Worm (Caenorhabditis elegans) whole organism, late embryonic: ENCODE measurements around the gene C05C12.5.

Source experiments
- C08G9.2 ChIP-seq: sonication (generic microtip); optimal IDR thresholded peaks from 2 replicates; lab custom pipeline; 2016; ENCODE audit warnings: mild to moderate bottlenecking, missing genetic modification characterization, moderate library complexity, missing compliant biosample characterization
- C38D4.7 ChIP-seq: fragments of 200-800 bp; sonication (Bioruptor generic); optimal IDR thresholded peaks from 2 replicates; lab custom pipeline; 2018; ENCODE audit warnings: mild to moderate bottlenecking, missing genetic modification characterization, moderate library complexity, missing compliant biosample characterization
- F13H6.1 ChIP-seq: sonication (generic microtip); optimal IDR thresholded peaks from 2 replicates; lab custom pipeline; 2016; ENCODE audit warnings: missing genetic modification characterization, missing compliant biosample characterization
- ama-1 ChIP-seq: fragments of 150-350 bp; optimal IDR thresholded peaks from 2 replicates; lab custom pipeline; 2014
- ceh-19 ChIP-seq: fragments of 200-800 bp; sonication (Bioruptor generic); optimal IDR thresholded peaks from 2 replicates; lab custom pipeline; 2018; ENCODE audit warnings: mild to moderate bottlenecking, missing genetic modification characterization, missing compliant biosample characterization
- ceh-22 ChIP-seq: sonication (generic microtip); optimal IDR thresholded peaks from 2 replicates; lab custom pipeline; 2017; ENCODE audit warnings: missing biosample characterization, missing genetic modification characterization
- ceh-24 ChIP-seq: sonication (generic microtip); optimal IDR thresholded peaks from 2 replicates; lab custom pipeline; 2016; ENCODE audit warnings: mild to moderate bottlenecking, missing genetic modification characterization, missing compliant biosample characterization
- ceh-31 ChIP-seq: sonication (generic microtip); optimal IDR thresholded peaks from 2 replicates; lab custom pipeline; 2016; ENCODE audit warnings: missing genetic modification characterization, missing compliant biosample characterization
- ceh-34 ChIP-seq: sonication (generic microtip); optimal IDR thresholded peaks from 2 replicates; lab custom pipeline; 2016; ENCODE audit warnings: mild to moderate bottlenecking, missing genetic modification characterization, missing compliant biosample characterization
- ceh-45 ChIP-seq: fragments of 200-800 bp; sonication (Bioruptor generic); IDR thresholded peaks from 2 replicates; pipeline ENCODE4 v1.3.6; 2022; ENCODE audit warnings: missing genetic modification reagents, missing genetic modification characterization, missing compliant biosample characterization
- ceh-6 ChIP-seq: fragments of 200-800 bp; sonication (Bioruptor generic); optimal IDR thresholded peaks from 2 replicates; lab custom pipeline; 2018; ENCODE audit warnings: mild to moderate bottlenecking, missing genetic modification characterization, missing compliant biosample characterization
- ceh-9 ChIP-seq: sonication (generic microtip); optimal IDR thresholded peaks from 2 replicates; lab custom pipeline; 2016; ENCODE audit warnings: mild to moderate bottlenecking, missing genetic modification characterization, inconsistent platforms, missing compliant biosample characterization
- elt-4 ChIP-seq: sonication (generic microtip); optimal IDR thresholded peaks from 2 replicates; lab custom pipeline; 2016; ENCODE audit warnings: missing genetic modification characterization, missing compliant biosample characterization
- eyg-1 ChIP-seq: sonication (generic microtip); optimal IDR thresholded peaks from 2 replicates; lab custom pipeline; 2016; ENCODE audit warnings: missing genotype, missing genetic modification characterization, missing compliant biosample characterization
- fax-1 ChIP-seq: sonication (generic microtip); optimal IDR thresholded peaks from 2 replicates; lab custom pipeline; 2016; ENCODE audit warnings: missing genotype, missing genetic modification characterization, missing compliant biosample characterization
- fkh-10 ChIP-seq: fragments of 150-350 bp; optimal IDR thresholded peaks from 2 replicates; lab custom pipeline; 2014; ENCODE audit warnings: missing biosample characterization, missing genetic modification reagents, missing genetic modification characterization
- gmeb-2 ChIP-seq: sonication (generic microtip); optimal IDR thresholded peaks from 2 replicates; lab custom pipeline; 2016; ENCODE audit warnings: missing genetic modification characterization, inconsistent platforms, missing compliant biosample characterization
- hlh-15 ChIP-seq: sonication (generic microtip); optimal IDR thresholded peaks from 2 replicates; lab custom pipeline; 2016; ENCODE audit warnings: missing genetic modification characterization, missing compliant biosample characterization
- hlh-8 ChIP-seq: sonication (generic microtip); optimal IDR thresholded peaks from 2 replicates; lab custom pipeline; 2016; ENCODE audit warnings: missing genotype, missing genetic modification characterization, missing compliant biosample characterization
- lin-11 ChIP-seq: fragments of 200-800 bp; sonication (Bioruptor generic); optimal IDR thresholded peaks from 2 replicates; lab custom pipeline; 2018; ENCODE audit warnings: mild to moderate bottlenecking, missing genetic modification characterization, missing compliant biosample characterization
- nhr-232 ChIP-seq: sonication (generic microtip); optimal IDR thresholded peaks from 2 replicates; lab custom pipeline; 2016; ENCODE audit warnings: missing genetic modification characterization, missing compliant biosample characterization
- pat-9 ChIP-seq: fragments of 200-800 bp; sonication (Bioruptor generic); optimal IDR thresholded peaks from 2 replicates; lab custom pipeline; 2018; ENCODE audit warnings: mild to moderate bottlenecking, missing genetic modification characterization, moderate library complexity, missing compliant biosample characterization
- pha-2 ChIP-seq: sonication (generic microtip); optimal IDR thresholded peaks from 2 replicates; lab custom pipeline; 2017; ENCODE audit warnings: mild to moderate bottlenecking, missing genetic modification characterization, missing compliant biosample characterization
- pha-4 ChIP-seq: fragments of 150-350 bp; optimal IDR thresholded peaks from 2 replicates; lab custom pipeline; 2018; ENCODE audit warnings: missing biosample characterization, missing genetic modification reagents, missing genetic modification characterization
- ref-2 ChIP-seq: sonication (generic microtip); optimal IDR thresholded peaks from 2 replicates; lab custom pipeline; 2016; ENCODE audit warnings: missing genetic modification characterization, missing compliant biosample characterization
- sdc-2 ChIP-seq: sonication (generic microtip); optimal IDR thresholded peaks from 2 replicates; lab custom pipeline; 2016; ENCODE audit warnings: missing genotype, missing genetic modification characterization, missing compliant biosample characterization
- sox-4 ChIP-seq: sonication (generic microtip); optimal IDR thresholded peaks from 2 replicates; lab custom pipeline; 2017; ENCODE audit warnings: mild to moderate bottlenecking, missing genetic modification characterization, inconsistent platforms, missing compliant biosample characterization
- syd-9 ChIP-seq: sonication (generic microtip); optimal IDR thresholded peaks from 2 replicates; lab custom pipeline; 2016; ENCODE audit warnings: mild to moderate bottlenecking, missing genetic modification characterization, moderate library complexity, missing compliant biosample characterization
- tbx-7 ChIP-seq: sonication (generic microtip); optimal IDR thresholded peaks from 2 replicates; lab custom pipeline; 2016; ENCODE audit warnings: missing genotype, missing genetic modification characterization, missing compliant biosample characterization
- unc-42 ChIP-seq: sonication (generic microtip); optimal IDR thresholded peaks from 2 replicates; lab custom pipeline; 2016; ENCODE audit warnings: missing genotype, missing genetic modification characterization, missing compliant biosample characterization
- unc-86 ChIP-seq: sonication (generic microtip); optimal IDR thresholded peaks from 2 replicates; lab custom pipeline; 2016; ENCODE audit warnings: missing genetic modification characterization, missing compliant biosample characterization
- zip-5 ChIP-seq: sonication (generic microtip); optimal IDR thresholded peaks from 2 replicates; lab custom pipeline; 2016; ENCODE audit warnings: missing genetic modification characterization, missing compliant biosample characterization
- ztf-16 ChIP-seq: sonication (generic microtip); optimal IDR thresholded peaks from 2 replicates; lab custom pipeline; 2017; ENCODE audit warnings: missing genetic modification characterization, missing compliant biosample characterization

The C05C12.5 gene

ce11 chrIV:11247434-11247833 lies 13.6 kb downstream of the C05C12.5 start:
- no peak for TF ChIP-seq lin-11
- no peak for TF ChIP-seq syd-9 (tag; lab: Kevin White, UChicago)
- no peak for TF ChIP-seq hlh-8 (tag; lab: Kevin White, UChicago)
- TF ChIP-seq ceh-19 (GFP tag; lab: Kevin White, UChicago), result no peak
- no peak for TF ChIP-seq sox-4
- TF ChIP-seq sdc-2, result no peak
- no peak for TF ChIP-seq unc-86
- no peak for TF ChIP-seq ceh-9 (tag; lab: Kevin White, UChicago)
- no peak for TF ChIP-seq C08G9.2 (tag; lab: Kevin White, UChicago)
- no peak for TF ChIP-seq tbx-7 (tag; lab: Kevin White, UChicago)
- no peak for TF ChIP-seq ceh-6
- no peak for TF ChIP-seq unc-42 (tag; lab: Kevin White, UChicago)
- TF ChIP-seq pat-9 (tag; lab: Kevin White, UChicago), result no peak
- no peak for TF ChIP-seq eyg-1 (tag; lab: Kevin White, UChicago)
- no peak for TF ChIP-seq gmeb-2
- TF ChIP-seq ref-2, result no peak
- TF ChIP-seq ztf-16 (tag; lab: Kevin White, UChicago), result no peak

ce11 chrIV:11241368-11241767 lies 19.6 kb downstream of the C05C12.5 start, which contains the start of gene C05C12.6:
C05C12.6 (minus strand) TSS chrIV:11241468.
- no peak for TF ChIP-seq fax-1 (tag; lab: Kevin White, UChicago)
- no peak for TF ChIP-seq ceh-34 (tag; lab: Kevin White, UChicago)
- TF ChIP-seq ceh-22 (tag; lab: Kevin White, UChicago), result no peak
- TF ChIP-seq syd-9 (tag; lab: Kevin White, UChicago), result no peak
- TF ChIP-seq C38D4.7 (GFP tag; lab: Kevin White, UChicago), result no peak
- TF ChIP-seq ceh-45 (GFP tag; lab: Robert Waterston, UW), result no peak
- TF ChIP-seq pha-4 (tag; lab: Kevin White, UChicago), result no peak
- no peak for TF ChIP-seq zip-5 (tag; lab: Kevin White, UChicago)
- no peak for TF ChIP-seq ceh-31
- TF ChIP-seq ama-1 (lab: Kevin White, UChicago), result no peak
- no peak for TF ChIP-seq pha-2

- peak; percentile 44 for TF ChIP-seq unc-42 (tag; lab: Kevin White, UChicago)
- no peak for TF ChIP-seq ceh-34 (tag; lab: Kevin White, UChicago)
Measured at ce11 chrIV:11235755-11236154, 25.2 kb downstream of the C05C12.5 start.

DNA sequence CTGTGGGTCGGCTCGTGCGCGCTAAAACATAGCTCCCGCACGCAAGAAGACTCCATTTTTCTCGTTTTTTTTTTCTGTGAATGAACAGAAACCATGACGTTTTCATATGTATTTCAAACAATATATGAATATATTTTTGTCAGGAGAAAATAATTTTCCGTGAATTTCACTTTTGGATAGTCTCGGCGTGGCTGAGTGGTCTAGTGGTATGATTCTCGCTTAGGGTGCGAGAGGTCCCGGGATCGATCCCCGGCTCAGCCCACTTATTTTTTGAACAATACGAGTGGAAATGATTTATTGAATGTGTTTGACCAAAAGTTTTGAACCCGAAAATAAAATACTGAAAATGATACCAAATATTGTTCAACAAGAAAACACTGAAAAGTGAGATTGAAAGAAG lies 29.6 kb downstream of the C05C12.5 start:
- no peak for TF ChIP-seq unc-86
- no peak for TF ChIP-seq ceh-24 (tag; lab: Kevin White, UChicago)
- TF ChIP-seq nhr-232 (tag; lab: Kevin White, UChicago), result no peak
- no peak for TF ChIP-seq ceh-9 (tag; lab: Kevin White, UChicago)
- TF ChIP-seq fax-1 (tag; lab: Kevin White, UChicago), result no peak
- TF ChIP-seq elt-4, result no peak
- TF ChIP-seq hlh-15 (tag; lab: Kevin White, UChicago), result no peak

- TF ChIP-seq F13H6.1 (no peak), ztf-16 (tag; lab: Kevin White, UChicago) (no peak)
Measured at ce11 chrIV:11230069-11230468, 30.9 kb downstream of the C05C12.5 start, which contains the start of gene best-7. best-7 (minus strand) TSS chrIV:11230307.

DNA sequence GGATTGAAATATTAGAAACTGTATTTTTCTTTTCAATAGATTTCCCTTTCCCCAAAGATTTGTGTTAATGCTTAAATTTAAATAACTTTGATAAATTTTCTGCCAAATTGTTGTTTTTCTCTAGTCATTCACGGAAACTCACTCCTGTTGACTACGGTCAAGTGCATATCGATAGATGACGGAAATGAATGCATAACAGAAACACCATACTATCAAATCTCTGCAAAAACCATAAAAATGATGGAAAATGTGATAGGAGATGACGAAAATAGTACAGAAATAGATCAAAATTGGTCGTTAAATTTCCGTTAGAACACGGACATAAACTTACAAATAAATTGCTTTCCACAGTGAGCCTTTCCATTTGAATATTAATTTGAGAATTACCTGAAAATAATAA lies 32.0 kb downstream of the C05C12.5 start:
- TF ChIP-seq sox-4 (no peak), fkh-10 (GFP tag; lab: Kevin White, UChicago) (no peak)
